Fruit fly (Drosophila melanogaster): ENCODE results near the gene CG3588.

Gene CG3588

dm6 chrX:2949114-2949513 lies 29.5 kb downstream of the CG3588 start (continued):
- TF ChIP-seq Doc3 (GFP tag; IDR thresholded peaks at IDR 0.05; ENCODE audit: partially characterized antibody): peak; percentile 54; the same call in 2 of the 3 replicates
- TF ChIP-seq dan (GFP tag; IDR thresholded peaks at IDR 0.05): no peak
- TF ChIP-seq CG6175 (GFP tag; IDR thresholded peaks at IDR 0.05): no peak
- no peak for TF ChIP-seq CG11696 (GFP tag; IDR thresholded peaks at IDR 0.05)
- TF ChIP-seq CG14014 (GFP tag; IDR thresholded peaks at IDR 0.05): no peak
- TF ChIP-seq Sox100B (GFP tag; optimal IDR thresholded peaks at IDR 0.05): no peak
- TF ChIP-seq peb (GFP tag; IDR thresholded peaks at IDR 0.05): no peak
- peak; percentile 1 for TF ChIP-seq sug (tag; optimal IDR thresholded peaks at IDR 0.05)
- TF ChIP-seq crol (GFP tag; IDR thresholded peaks at IDR 0.05): no peak
- TF ChIP-seq Bdp1 (GFP tag; optimal IDR thresholded peaks at IDR 0.05): no peak
- TF ChIP-seq dimm (GFP tag; IDR thresholded peaks at IDR 0.05): no peak
- no peak for TF ChIP-seq pum (GFP tag; optimal IDR thresholded peaks at IDR 0.05)
- peak; percentile 7 for TF ChIP-seq CG10267 (tag; optimal IDR thresholded peaks at IDR 0.05)
- TF ChIP-seq Opbp (GFP tag; IDR thresholded peaks at IDR 0.05; ENCODE audit: partially characterized antibody): peak; percentile 67; the same call in 2 of the 3 replicates
- TF ChIP-seq Nf-YA (GFP tag; IDR thresholded peaks at IDR 0.05): no peak
- no peak for TF ChIP-seq Jarid2 (GFP tag; optimal IDR thresholded peaks at IDR 0.05)
- TF ChIP-seq Six4 (GFP tag; optimal IDR thresholded peaks at IDR 0.05): no peak
- TF ChIP-seq Hmx (GFP tag; optimal IDR thresholded peaks at IDR 0.05): no peak
- TF ChIP-seq Taf1 (GFP tag; IDR thresholded peaks at IDR 0.05): no peak
- peak; percentile 41; the same call in 1 of the 3 replicates for TF ChIP-seq vnd (GFP tag; IDR thresholded peaks at IDR 0.05; ENCODE audit: partially characterized antibody)
- no peak for TF ChIP-seq sr (GFP tag; IDR thresholded peaks at IDR 0.05)
- no peak for TF ChIP-seq CG4404 (GFP tag; IDR thresholded peaks at IDR 0.05)
- no peak for TF ChIP-seq Gsc (GFP tag; IDR thresholded peaks at IDR 0.05)
- no peak for TF ChIP-seq CG31441 (GFP tag; IDR thresholded peaks at IDR 0.05)
- no peak for TF ChIP-seq fd96Cb (tag; optimal IDR thresholded peaks at IDR 0.05)
- TF ChIP-seq eve (GFP tag; optimal IDR thresholded peaks at IDR 0.05): no peak
- TF ChIP-seq wor (GFP tag; IDR thresholded peaks at IDR 0.05): no peak
- TF ChIP-seq lab (GFP tag; optimal IDR thresholded peaks at IDR 0.05): no peak
- TF ChIP-seq CrebB (tag; optimal IDR thresholded peaks at IDR 0.05): no peak
- no peak for TF ChIP-seq pnt (GFP tag; optimal IDR thresholded peaks at IDR 0.05)
- TF ChIP-seq Ets97D (GFP tag; optimal IDR thresholded peaks at IDR 0.05): peak; percentile 3
- TF ChIP-seq chn (GFP tag; optimal IDR thresholded peaks at IDR 0.05): no peak
- no peak for TF ChIP-seq CG15696 (tag; optimal IDR thresholded peaks at IDR 0.05)
- TF ChIP-seq Max (GFP tag; optimal IDR thresholded peaks at IDR 0.05): no peak
- no peak for TF ChIP-seq run (tag; optimal IDR thresholded peaks at IDR 0.05)
- peak; percentile 28 for TF ChIP-seq tap (tag; optimal IDR thresholded peaks at IDR 0.05)
- no peak for TF ChIP-seq abd-A (tag; optimal IDR thresholded peaks at IDR 0.05)
- TF ChIP-seq Elba2 (GFP tag; optimal IDR thresholded peaks at IDR 0.05): no peak
- TF ChIP-seq stwl (tag; optimal IDR thresholded peaks at IDR 0.05): peak; percentile 77
- no peak for TF ChIP-seq D (optimal IDR thresholded peaks at IDR 0.05)
- no peak for TF ChIP-seq D (GFP tag; optimal IDR thresholded peaks at IDR 0.05)
- TF ChIP-seq Lhr (GFP tag; optimal IDR thresholded peaks at IDR 0.05): peak; percentile 3
- TF ChIP-seq eyg (GFP tag; optimal IDR thresholded peaks at IDR 0.05): no peak
- no peak for TF ChIP-seq Spps (tag; optimal IDR thresholded peaks at IDR 0.05)
- TF ChIP-seq CG17328 (GFP tag; IDR thresholded peaks at IDR 0.05): no peak
- no peak for TF ChIP-seq Eip74EF (GFP tag; optimal IDR thresholded peaks at IDR 0.05)
- no peak for TF ChIP-seq ara (GFP tag; IDR thresholded peaks at IDR 0.05)
- peak; percentile 72 for TF ChIP-seq CG6791 (GFP tag; IDR thresholded peaks at IDR 0.05; ENCODE audit: partially characterized antibody)
- no peak for TF ChIP-seq her (GFP tag; optimal IDR thresholded peaks at IDR 0.05)
- no peak for TF ChIP-seq CG11398 (GFP tag; optimal IDR thresholded peaks at IDR 0.05)
- no peak for TF ChIP-seq CG5953 (GFP tag; IDR thresholded peaks at IDR 0.05)
- no peak for TF ChIP-seq unpg (GFP tag; optimal IDR thresholded peaks at IDR 0.05)
